Worm (Caenorhabditis elegans) whole organism, late embryonic: Measurements from ENCODE around the gene C26F1.1.

ENCODE experiments used
- ceh-34 ChIP-seq: sonication (generic microtip); optimal IDR thresholded peaks from 2 replicates; lab custom pipeline; 2016; ENCODE audit warnings: mild to moderate bottlenecking, missing genetic modification characterization, missing compliant biosample characterization
- ceh-9 ChIP-seq: sonication (generic microtip); optimal IDR thresholded peaks from 2 replicates; lab custom pipeline; 2016; ENCODE audit warnings: mild to moderate bottlenecking, missing genetic modification characterization, inconsistent platforms, missing compliant biosample characterization
- lin-11 ChIP-seq: fragments of 200-800 bp; sonication (Bioruptor generic); optimal IDR thresholded peaks from 2 replicates; lab custom pipeline; 2018; ENCODE audit warnings: mild to moderate bottlenecking, missing genetic modification characterization, missing compliant biosample characterization
- pax-1 ChIP-seq: fragments of 150-350 bp; optimal IDR thresholded peaks from 2 replicates; lab custom pipeline; 2014; ENCODE audit warnings: missing biosample characterization, missing genetic modification characterization
- pqm-1 ChIP-seq: sonication (generic microtip); optimal IDR thresholded peaks from 2 replicates; lab custom pipeline; 2016; ENCODE audit warnings: missing genetic modification characterization, missing compliant biosample characterization
- tbx-2 ChIP-seq: sonication (generic microtip); optimal IDR thresholded peaks from 2 replicates; lab custom pipeline; 2016; ENCODE audit warnings: missing genetic modification characterization, missing compliant biosample characterization

- TF ChIP-seq tbx-2 (tag; lab: Kevin White, UChicago) (no peak), lin-11 (tag; lab: Kevin White, UChicago) (no peak), ceh-34 (tag; lab: Kevin White, UChicago) (no peak), pqm-1 (tag; lab: Kevin White, UChicago) (no peak), ceh-9 (tag; lab: Kevin White, UChicago) (no peak), pax-1 (no peak)
These were observed 3.7 kb upstream of the C26F1.1 start, which contains the start of gene cyp-32A1 for ce11 chrV:7781511-7781910.
